Worm (Caenorhabditis elegans): ENCODE results near the gene irld-47.

DNA sequence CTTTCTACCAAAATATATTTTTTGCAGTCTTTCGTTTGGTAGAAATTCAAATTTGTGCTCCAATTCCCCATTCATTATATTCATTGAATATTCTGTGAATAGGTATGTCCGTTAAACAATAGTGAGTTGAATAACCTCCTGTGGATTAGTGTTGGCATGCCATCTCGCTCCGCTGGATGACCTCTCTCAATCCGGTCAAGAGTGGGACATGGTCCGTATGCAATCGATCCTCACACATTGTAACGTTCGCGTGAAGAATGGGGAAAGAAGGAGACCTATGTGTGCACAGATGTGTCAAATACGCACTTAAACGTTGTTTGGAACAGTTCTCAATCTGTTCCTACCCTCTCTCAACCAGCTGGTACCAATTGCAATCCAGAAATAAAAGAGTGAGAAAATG, 9.1 kb downstream of the irld-47 start:
- TF ChIP-seq mdl-1 (tag; optimal IDR thresholded peaks at IDR 0.05) (no peak), nhr-11 (tag; optimal IDR thresholded peaks at IDR 0.05) (no peak), egl-27 (tag; optimal IDR thresholded peaks at IDR 0.05) (no peak), elt-3 (tag; optimal IDR thresholded peaks at IDR 0.05) (no peak), fos-1 (tag; optimal IDR thresholded peaks at IDR 0.05) (no peak), lin-15B (tag; optimal IDR thresholded peaks at IDR 0.05) (no peak), nhr-67 (tag; optimal IDR thresholded peaks at IDR 0.05) (no peak), ceh-9 (tag; optimal IDR thresholded peaks at IDR 0.05) (no peak), ztf-11 (tag; optimal IDR thresholded peaks at IDR 0.05) (no peak)
